Worm (Caenorhabditis elegans): Measurements from ENCODE around the gene fbxc-21.

fbxc-21 gene

DNA sequence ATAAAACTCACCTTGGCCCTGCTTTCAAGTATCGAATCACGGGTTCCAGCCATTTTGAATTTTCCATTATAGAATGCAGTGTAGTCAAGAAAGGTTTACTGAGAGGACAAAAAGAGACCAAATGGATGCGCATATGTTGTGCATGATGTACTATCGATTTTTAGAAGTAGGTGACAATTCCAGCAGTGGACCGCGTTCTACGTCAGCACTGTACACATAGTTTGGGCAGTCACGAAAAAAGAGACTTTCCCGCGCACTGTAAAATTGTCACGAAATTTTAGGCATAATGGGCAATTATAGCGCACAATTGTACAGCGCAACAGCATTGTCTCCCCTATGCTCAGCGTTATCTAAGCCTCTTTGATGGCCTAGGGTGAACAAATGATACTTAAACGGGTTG is 1.7 kb downstream of the fbxc-21 start, which contains the start of gene fbxc-22:
TSS of gene fbxc-22 (minus strand) at position 101 of the 400 bp plus-strand sequence.
- no peak for TF ChIP-seq ztf-29 (GFP tag; IDR thresholded peaks at IDR 0.05)

DNA sequence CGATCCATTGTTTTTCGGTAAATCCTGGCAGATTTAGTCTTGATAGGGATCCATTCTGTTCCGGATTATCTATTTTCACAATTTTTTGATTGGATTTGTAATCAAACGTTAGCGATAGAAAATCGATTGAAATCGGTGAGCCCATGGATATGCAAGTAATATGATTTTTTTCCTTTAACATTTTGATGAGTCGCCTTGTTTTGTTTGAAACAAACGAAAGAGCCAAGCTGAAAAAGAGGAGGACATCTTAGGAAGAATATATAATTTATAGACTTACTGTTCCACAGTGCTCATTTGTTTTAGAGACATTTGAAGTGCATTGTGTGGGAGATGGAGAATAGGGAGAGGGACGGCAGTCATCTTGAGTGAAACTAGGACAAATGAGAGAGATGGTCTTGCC is 3.9 kb downstream of the fbxc-21 start, which contains the start of the genes fbxb-18 and fbxb-19:
TSS of gene fbxb-18 (minus strand) at position 101 of the 400 bp plus-strand sequence.
TSS of gene fbxb-19 (minus strand) at position 369 of the 400 bp plus-strand sequence.
- TF ChIP-seq klf-2 (GFP tag; conservative IDR thresholded peaks at IDR 0.05) = no peak

ce11 chrII:1683742-1684141 is 9.0 kb downstream of the fbxc-21 start, which contains the start of gene fbxb-25:
Gene fbxb-25, plus strand, starts transcription at chrII:1684042.
- no peak for TF ChIP-seq cog-1 (tag; optimal IDR thresholded peaks at IDR 0.05)
- TF ChIP-seq ref-1 (GFP tag; conservative IDR thresholded peaks at IDR 0.05) = no peak
- TF ChIP-seq tab-1 (GFP tag; IDR thresholded peaks at IDR 0.05) = no peak
- no peak for TF ChIP-seq flt-1 (GFP tag; IDR thresholded peaks at IDR 0.05)
- no peak for TF ChIP-seq ztf-23 (GFP tag; IDR thresholded peaks at IDR 0.05)
- no peak for TF ChIP-seq ztf-29 (GFP tag; IDR thresholded peaks at IDR 0.05)

ce11 chrII:1682218-1682617 is 10.5 kb downstream of the fbxc-21 start, which contains the start of gene fbxb-26:
Gene fbxb-26, plus strand, starts transcription at chrII:1682518.
- TF ChIP-seq ref-1 (GFP tag; conservative IDR thresholded peaks at IDR 0.05) (no peak), cog-1 (tag; optimal IDR thresholded peaks at IDR 0.05) (no peak), T22C8.4 (GFP tag; IDR thresholded peaks at IDR 0.05) (no peak), tab-1 (GFP tag; IDR thresholded peaks at IDR 0.05) (no peak)

DNA sequence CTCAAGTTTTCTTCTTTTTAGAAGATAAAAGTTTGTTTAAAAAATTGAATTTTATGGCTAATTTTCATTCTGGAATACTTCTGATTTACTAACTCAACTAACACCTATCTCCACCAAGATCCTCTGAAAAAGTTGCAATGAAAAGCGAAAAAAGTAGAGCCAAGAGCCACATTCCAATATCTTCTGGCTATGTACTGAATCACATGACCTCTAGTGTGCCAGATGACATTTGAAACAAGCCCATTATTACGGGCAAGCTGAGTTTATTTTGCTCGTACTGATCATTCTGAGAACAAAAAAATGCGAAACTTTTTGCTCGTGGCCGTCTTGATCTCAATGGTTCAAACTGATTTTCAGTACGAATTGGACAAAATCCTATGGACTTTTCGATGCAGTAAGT is 13.6 kb downstream of the fbxc-21 start, which contains the start of gene irld-36:
TSS of gene irld-36 (plus strand) at position 301 of the 400 bp plus-strand sequence.
- no peak for TF ChIP-seq T22C8.4 (GFP tag; IDR thresholded peaks at IDR 0.05)
- TF ChIP-seq flt-1 (GFP tag; IDR thresholded peaks at IDR 0.05) = no peak
- TF ChIP-seq tab-1 (GFP tag; IDR thresholded peaks at IDR 0.05) = no peak
- TF ChIP-seq klf-2 (GFP tag; conservative IDR thresholded peaks at IDR 0.05) = no peak
- no peak for TF ChIP-seq cog-1 (tag; optimal IDR thresholded peaks at IDR 0.05)
- TF ChIP-seq ztf-23 (GFP tag; IDR thresholded peaks at IDR 0.05) = no peak
- no peak for TF ChIP-seq med-1 (GFP tag; optimal IDR thresholded peaks at IDR 0.05; ENCODE audit: insufficient read depth)
- TF ChIP-seq ztf-29 (GFP tag; IDR thresholded peaks at IDR 0.05) = no peak
- no peak for TF ChIP-seq ref-1 (GFP tag; conservative IDR thresholded peaks at IDR 0.05)

- TF ChIP-seq klf-2 (GFP tag; conservative IDR thresholded peaks at IDR 0.05) (no peak), cog-1 (tag; optimal IDR thresholded peaks at IDR 0.05) (no peak), ztf-29 (GFP tag; IDR thresholded peaks at IDR 0.05) (no peak), tab-1 (GFP tag; IDR thresholded peaks at IDR 0.05) (no peak), med-1 (GFP tag; optimal IDR thresholded peaks at IDR 0.05; ENCODE audit: insufficient read depth) (no peak), ref-1 (GFP tag; conservative IDR thresholded peaks at IDR 0.05) (no peak), T22C8.4 (GFP tag; IDR thresholded peaks at IDR 0.05) (no peak), ztf-23 (GFP tag; IDR thresholded peaks at IDR 0.05) (no peak), flt-1 (GFP tag; IDR thresholded peaks at IDR 0.05) (no peak)
Measured at ce11 chrII:1676088-1676487, 16.6 kb downstream of the fbxc-21 start, which contains the start of gene fbxb-17. Gene fbxb-17, plus strand, starts transcription at chrII:1676388.

ce11 chrII:1672673-1673072 is 20.1 kb downstream of the fbxc-21 start:
- no peak for TF ChIP-seq ref-1 (GFP tag; conservative IDR thresholded peaks at IDR 0.05)

ce11 chrII:1670985-1671384 is 21.7 kb downstream of the fbxc-21 start:
- TF ChIP-seq ref-1 (GFP tag; conservative IDR thresholded peaks at IDR 0.05) = no peak

DNA sequence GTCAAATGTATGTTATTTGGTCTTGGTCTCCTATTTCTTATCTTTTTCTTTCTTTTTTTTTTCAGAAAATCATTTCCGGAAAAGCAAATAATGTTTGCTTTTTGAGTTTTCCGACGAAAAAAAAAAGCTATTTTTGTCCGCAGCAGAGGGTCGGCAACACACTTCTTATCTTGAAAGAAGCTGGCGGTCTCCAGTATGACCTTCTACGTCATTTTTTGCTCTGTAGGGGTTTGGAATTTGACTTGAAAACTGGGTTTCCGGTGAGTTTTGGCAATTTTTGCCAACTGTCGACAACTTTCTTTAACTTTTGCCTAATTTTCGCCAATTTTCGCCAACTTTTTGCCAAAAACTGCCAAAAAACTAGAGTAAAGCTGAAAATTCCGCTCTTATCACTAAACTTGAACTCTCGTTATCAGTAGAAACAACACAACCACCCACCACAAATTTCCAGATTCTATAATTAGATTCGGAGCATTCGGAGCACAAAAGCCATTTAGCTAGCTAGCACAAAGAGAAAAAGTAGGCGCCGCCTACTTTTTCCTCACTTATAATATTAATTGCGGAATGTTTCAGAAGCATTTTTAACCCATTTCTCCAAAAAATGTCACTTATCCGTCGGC is 22.4 kb downstream of the fbxc-21 start, which contains the start of gene nhx-6:
TSS of gene nhx-6 (plus strand) at position 570 of the 620 bp plus-strand sequence.
- TF ChIP-seq cog-1 (tag; optimal IDR thresholded peaks at IDR 0.05) (no peak), med-1 (GFP tag; optimal IDR thresholded peaks at IDR 0.05; ENCODE audit: insufficient read depth) (no peak), T22C8.4 (GFP tag; IDR thresholded peaks at IDR 0.05) (no peak), ref-1 (GFP tag; conservative IDR thresholded peaks at IDR 0.05) (no peak), flt-1 (GFP tag; IDR thresholded peaks at IDR 0.05) (no peak), ztf-23 (GFP tag; IDR thresholded peaks at IDR 0.05) (no peak), klf-2 (GFP tag; conservative IDR thresholded peaks at IDR 0.05) (no peak), tab-1 (GFP tag; IDR thresholded peaks at IDR 0.05) (no peak), ztf-29 (GFP tag; IDR thresholded peaks at IDR 0.05) (no peak)

ce11 chrII:1668913-1669312 is 23.8 kb downstream of the fbxc-21 start, which contains the start of gene srw-97:
Gene srw-97, minus strand, starts transcription at chrII:1669013.
- TF ChIP-seq flt-1 (GFP tag; IDR thresholded peaks at IDR 0.05) = no peak
- TF ChIP-seq klf-2 (GFP tag; conservative IDR thresholded peaks at IDR 0.05) = no peak
- TF ChIP-seq tab-1 (GFP tag; IDR thresholded peaks at IDR 0.05) = no peak
- no peak for TF ChIP-seq ztf-29 (GFP tag; IDR thresholded peaks at IDR 0.05)
- TF ChIP-seq cog-1 (tag; optimal IDR thresholded peaks at IDR 0.05) = no peak
- no peak for TF ChIP-seq ref-1 (GFP tag; conservative IDR thresholded peaks at IDR 0.05)
- no peak for TF ChIP-seq T22C8.4 (GFP tag; IDR thresholded peaks at IDR 0.05)
- no peak for TF ChIP-seq med-1 (GFP tag; optimal IDR thresholded peaks at IDR 0.05; ENCODE audit: insufficient read depth)
- TF ChIP-seq ztf-23 (GFP tag; IDR thresholded peaks at IDR 0.05) = no peak

- TF ChIP-seq T22C8.4 (GFP tag; IDR thresholded peaks at IDR 0.05) (no peak), ref-1 (GFP tag; conservative IDR thresholded peaks at IDR 0.05) (no peak), flt-1 (GFP tag; IDR thresholded peaks at IDR 0.05) (no peak)
Measured at ce11 chrII:1666025-1666424, 26.7 kb downstream of the fbxc-21 start, which contains the start of gene srlf-29. Gene srlf-29, plus strand, starts transcription at chrII:1666325.

Data from whole organism, midembryonic.